Fruit fly (Drosophila melanogaster) ovary, adult (tissue): ENCODE data around the gene CG3349.

Source experiments
- CG17801 ChIP-seq: fragments of 200-800 bp; optimal IDR thresholded peaks from 2 replicates; lab custom pipeline; 2019; ENCODE audit warnings: missing biosample characterization, mild to moderate bottlenecking, missing genetic modification characterization, moderate library complexity; ENCODE audit not compliant: partially characterized antibody

Gene CG3349

DNA sequence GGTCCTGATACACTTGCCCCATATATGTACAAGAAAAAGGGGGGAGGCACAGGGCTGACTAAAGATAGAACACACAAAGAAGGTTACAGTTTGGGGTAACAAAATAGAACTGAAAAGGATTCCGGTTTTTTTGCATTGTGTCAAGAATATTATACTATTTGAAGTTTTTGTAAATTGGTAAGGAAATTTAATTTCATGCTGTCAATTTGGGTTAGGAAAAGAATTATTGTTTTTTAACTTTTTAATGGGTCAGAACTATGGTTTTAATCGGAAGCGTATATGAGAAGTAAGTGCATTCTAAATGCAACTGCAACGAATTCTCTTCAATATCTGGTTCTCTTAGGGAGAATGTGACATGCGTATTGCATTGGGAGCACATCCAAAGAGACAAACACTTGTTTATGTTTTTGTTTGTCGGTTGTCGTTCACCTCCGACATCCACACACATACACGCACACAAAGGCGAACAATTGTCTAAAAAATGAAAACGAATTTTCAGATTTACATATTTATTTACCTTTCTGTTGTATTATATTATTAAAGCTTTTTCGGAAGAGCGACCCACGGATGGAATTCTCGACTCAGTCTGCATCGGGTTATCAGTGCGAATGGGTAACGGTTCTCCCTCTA lies 5.2 kb downstream of the CG3349 start, which contains the start of gene mnd:
TSS of gene mnd (plus strand) at position 580 of the 630 bp plus-strand sequence.
- no peak for TF ChIP-seq CG17801 (GFP tag; lab: Kevin White, UChicago)

DNA sequence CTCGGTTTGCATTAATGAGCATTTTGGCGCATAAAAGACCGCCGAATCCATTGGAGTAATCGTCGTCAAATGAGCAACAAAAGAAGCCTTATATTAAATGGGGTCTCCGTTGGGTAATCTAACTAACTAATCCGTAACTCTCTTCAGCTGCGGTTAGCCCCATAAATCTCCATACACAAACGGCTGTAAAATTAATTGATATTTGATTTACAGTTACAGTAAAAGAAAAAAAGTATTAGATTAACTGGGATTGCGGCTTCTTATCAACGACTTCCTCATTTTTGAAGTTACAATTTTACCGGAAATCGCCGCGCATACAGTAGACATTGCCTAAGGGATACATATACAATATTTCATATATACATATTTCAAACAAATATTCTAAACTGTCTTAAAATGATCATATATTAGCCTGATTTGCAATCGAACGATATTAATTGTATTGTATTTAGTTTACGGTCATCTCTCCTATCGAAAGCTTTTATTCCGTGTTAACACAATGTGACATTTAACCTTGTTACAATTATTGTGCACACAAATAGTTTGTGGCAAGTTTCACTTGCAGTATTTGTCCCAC lies 7.0 kb downstream of the CG3349 start:
- no peak for TF ChIP-seq CG17801 (GFP tag; lab: Kevin White, UChicago)

DNA sequence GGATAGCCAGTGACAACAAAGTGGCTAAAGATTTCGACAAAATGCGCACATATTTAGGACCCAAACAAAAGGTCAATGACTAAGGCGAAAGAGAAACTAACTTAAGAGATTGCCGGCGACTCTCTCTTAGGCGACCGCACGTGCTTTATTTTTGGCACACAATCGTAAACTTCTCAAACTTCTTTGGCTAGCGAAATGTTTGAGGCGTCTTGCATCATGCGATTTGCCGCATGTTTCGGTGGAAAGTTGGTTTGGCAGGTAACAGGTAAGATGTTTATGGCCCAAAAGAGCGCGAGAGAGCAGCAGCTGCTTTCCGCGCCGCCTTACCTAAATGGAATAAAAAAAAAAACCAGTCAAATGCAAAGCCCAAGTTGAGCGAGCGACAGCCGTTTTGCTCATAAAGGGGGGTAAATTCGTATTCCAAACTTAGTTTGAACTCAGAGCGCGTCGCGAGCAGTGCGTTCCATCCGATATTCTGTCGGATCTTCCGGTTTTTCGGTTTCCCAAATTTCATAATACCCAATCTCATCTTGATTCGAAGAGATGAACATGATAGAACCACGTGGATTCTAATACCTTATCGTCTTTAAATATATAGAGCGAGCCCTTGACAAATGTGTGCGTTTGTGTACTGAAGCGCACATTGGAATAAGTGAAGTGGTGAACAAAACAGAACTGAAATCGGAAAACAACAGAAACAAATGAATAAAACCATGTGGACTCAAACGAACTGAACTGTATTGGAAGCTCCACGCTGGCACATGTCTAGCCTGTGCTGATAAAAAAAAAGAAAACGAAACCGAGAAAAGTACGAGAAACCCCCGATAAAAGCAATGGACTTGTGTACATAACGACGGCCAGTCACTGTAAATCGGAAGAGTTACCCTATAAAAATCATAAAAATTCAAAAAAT lies 7.8 kb downstream of the CG3349 start:
- TF ChIP-seq CG17801 (GFP tag; lab: Kevin White, UChicago), result no peak

DNA sequence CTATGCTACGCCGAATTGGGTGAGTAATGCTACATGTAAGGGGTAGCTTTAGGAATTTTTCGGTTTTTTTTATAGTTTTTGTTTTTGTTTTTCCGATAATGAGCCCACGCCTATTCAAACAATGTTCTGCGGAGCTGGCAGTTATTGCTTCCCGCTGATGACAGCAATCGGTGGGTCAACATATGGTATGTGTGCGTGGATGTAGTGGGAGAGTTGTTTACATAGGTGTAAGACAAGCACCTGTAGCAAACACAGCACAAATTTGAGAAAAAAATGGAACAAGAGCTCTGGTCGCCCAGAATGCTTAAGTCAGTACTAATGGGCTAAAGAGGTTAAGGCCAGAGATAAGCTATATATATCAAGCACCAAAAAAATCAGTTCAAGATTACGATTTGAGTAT lies 8.8 kb downstream of the CG3349 start:
- no peak for TF ChIP-seq CG17801 (GFP tag; lab: Kevin White, UChicago)

DNA sequence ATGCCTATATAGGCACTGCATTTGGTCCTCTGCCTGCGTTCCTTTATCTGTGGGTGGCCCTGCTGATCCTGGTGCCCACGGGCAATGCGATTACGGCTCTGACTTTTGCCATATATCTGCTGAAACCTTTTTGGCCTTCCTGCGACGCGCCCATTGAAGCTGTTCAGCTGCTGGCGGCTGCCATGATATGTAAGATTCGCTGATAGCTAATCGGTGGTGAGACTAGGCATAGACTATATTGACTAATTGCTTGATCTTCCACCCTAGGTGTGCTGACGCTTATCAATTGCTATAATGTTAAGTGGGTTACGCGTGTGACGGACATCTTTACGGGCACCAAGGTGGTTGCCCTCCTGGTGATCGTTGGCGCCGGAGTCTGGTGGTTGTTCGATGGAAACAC lies 10.5 kb downstream of the CG3349 start:
- no peak for TF ChIP-seq CG17801 (GFP tag; lab: Kevin White, UChicago)

DNA sequence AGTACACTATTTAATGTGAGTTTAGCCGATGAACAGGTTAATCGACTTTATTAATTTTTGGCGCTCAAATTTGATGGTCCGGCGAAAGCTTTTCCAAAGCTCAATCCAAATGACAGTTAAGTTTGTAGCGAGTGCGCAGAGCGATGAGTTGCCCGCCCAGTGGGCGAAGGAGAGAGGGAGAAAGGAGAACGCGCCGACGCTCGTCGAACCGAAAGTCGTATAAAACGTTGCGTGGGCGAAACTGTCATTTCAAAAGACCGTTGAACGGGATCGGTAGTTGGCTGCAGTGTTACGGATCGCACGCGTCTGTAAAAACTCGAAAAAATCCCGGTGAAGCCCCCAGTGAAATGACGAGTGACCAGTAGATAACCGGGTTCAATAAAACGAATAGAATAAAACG lies 12.6 kb downstream of the CG3349 start, which contains the start of gene Zip71B:
TSS of gene Zip71B (plus strand) at position 265 of the 400 bp plus-strand sequence.
- TF ChIP-seq CG17801 (GFP tag; lab: Kevin White, UChicago), result no peak

DNA sequence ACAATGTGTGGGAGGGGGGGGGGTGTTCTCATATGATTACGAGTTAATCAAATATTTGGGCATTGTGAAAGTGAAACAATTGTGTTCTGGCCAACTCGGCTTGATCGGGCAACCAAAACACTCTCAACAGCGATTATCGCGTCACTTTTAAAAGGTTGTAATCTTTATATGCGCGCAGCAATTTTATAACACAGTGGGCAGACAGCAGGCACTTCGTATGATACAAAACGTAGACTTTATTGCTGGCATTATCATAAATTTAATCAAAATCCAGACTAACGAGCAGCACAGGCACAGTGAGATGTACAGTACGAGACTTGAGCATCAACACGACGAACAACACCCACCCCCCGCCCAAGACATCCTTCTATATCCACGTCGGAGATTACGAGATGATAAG lies 13.4 kb downstream of the CG3349 start:
- TF ChIP-seq CG17801 (GFP tag; lab: Kevin White, UChicago), result peak; percentile 14

DNA sequence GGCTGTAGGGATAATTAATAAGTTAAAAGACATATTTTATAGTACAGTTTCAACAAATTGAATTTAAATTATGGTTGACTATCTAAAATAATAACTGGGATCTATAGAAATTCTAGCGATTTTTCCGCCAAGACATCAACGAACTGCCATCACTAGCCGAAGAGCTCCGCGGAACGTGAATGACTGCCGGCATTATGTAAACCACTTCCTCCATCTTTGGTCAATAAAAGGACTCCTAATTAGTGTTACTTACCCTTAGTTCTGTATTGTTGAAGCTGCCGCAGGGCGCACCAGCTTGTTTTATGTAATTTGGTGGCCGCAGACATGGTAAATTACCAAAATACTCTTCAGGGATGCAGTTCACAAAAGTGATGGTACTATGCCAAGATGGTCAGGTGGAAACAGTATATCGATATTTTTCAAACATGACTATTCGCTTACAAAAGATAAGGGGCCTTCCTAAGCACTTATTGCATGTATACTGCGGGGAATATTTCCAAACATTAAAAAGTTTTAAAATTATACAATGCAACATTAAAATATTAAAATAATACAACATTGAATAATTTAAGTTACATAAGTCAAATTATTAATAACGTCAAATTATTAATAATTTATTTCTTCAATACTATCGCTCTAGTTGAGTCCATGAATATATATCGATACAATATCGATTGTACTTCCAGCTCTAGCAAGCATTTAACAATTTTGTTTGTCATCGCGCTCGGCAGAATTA lies 20.0 kb downstream of the CG3349 start, which contains the start of the genes mRpL39 and Prosbeta2:
TSS of gene mRpL39 (minus strand) at position 383 of the 736 bp plus-strand sequence.
TSS of gene Prosbeta2 (plus strand) at position 668 of the 736 bp plus-strand sequence.
- TF ChIP-seq CG17801 (GFP tag; lab: Kevin White, UChicago), result peak; percentile 80

DNA sequence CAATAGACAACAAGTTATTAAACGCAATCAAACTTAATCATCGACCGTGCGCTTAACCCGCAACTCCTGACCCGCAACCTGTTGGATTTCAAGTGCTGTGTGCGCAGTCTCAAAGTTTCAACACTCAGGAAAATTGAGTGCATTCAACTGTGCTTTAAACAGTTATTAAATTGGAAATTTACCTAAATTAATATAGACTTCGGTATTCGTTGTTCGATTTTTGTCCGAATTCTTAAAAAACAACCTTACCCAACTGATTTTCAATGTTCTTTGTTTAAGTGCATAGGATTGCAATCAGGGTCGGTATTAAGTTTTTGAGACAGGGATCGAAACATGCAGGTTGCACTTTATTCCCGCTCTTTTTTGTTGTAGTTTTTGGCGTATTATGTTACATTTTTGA lies 25.7 kb downstream of the CG3349 start:
- TF ChIP-seq CG17801 (GFP tag; lab: Kevin White, UChicago), result no peak

DNA sequence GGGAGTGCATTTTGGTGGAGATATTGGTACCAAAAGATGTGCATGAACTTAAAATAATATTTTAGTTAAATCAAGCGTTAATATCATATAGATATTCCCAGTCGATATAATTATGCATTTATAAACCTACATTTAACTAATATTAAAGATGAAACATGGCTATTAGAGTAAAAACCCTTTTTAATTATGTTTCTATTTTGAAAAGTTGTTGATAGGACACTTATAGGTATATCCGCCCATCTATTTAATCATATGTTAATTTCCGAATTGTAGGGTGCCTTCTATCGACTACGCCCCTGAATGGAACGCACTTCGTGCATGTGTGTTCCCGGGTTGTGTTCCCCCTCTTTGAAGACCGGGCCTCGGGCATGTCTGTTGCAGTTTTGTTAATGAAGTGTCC lies 26.4 kb downstream of the CG3349 start:
- TF ChIP-seq CG17801 (GFP tag; lab: Kevin White, UChicago), result no peak

DNA sequence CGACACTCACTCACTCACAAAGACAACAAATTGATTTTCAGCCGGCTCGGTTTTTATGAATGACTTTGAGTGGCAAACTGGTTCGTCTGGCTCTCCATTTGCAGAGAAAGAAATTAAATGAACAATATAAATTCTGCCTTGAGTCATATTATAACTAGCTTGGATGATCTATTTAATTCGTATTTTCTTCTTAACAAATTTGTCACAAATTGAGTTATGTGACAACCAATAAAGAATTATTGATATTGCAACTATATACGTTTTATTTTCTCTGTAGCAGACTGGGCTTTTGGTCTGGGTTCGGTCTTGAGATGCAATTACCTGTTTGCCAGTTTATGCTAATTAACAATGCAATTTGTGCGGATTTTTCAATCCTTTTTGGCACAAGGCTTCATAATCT lies 27.4 kb downstream of the CG3349 start:
- TF ChIP-seq CG17801 (GFP tag; lab: Kevin White, UChicago), result no peak

DNA sequence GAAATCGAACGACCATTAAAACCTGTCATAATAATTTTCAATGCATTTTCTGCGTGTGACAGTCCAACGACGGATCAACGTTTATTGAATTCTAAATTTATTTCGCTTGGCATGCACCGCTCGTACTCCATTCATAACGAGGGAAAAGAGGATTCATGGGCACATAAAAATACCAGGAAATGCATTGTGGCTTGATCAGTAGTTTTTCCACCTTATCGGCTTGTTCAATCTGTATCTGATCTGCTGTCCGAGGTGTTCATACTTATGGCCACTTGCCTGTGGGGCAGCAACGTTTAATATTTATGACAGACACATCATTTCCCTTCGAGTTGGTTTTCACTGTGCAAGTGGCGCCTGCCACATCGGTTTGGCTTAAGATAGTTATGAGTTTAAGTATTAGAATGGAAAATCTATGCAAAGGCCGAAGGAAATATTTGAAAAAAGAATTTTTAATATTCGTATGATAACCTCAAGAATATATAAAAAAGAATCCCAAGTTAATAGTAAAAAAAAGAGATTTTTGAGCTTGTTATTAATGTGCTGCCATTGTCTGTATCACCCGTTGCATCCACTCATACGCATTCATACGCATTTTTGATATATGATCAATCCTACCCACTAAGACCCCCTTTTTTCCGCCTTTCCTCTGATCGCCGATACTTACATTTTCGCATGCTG lies 28.0 kb downstream of the CG3349 start:
- TF ChIP-seq CG17801 (GFP tag; lab: Kevin White, UChicago), result no peak

DNA sequence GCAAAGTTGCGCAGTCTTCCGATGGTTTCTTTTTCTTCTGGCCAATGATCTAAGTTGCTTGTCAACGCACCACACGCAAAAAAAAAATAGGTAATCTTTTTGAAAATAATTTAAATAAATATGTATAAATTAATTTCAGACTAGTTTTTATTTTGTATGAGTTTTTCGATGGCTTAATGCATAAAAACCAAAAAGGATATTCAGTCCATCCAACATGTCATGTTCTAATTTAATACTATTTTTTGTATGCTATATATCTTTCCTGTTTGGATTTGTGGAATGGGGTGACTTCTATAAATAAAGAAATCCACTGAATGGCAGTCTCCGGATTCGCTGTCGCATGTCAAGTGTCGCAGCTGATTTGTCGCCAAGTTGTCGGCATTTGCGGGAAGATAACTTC lies 30.3 kb downstream of the CG3349 start:
- TF ChIP-seq CG17801 (GFP tag; lab: Kevin White, UChicago), result no peak

DNA sequence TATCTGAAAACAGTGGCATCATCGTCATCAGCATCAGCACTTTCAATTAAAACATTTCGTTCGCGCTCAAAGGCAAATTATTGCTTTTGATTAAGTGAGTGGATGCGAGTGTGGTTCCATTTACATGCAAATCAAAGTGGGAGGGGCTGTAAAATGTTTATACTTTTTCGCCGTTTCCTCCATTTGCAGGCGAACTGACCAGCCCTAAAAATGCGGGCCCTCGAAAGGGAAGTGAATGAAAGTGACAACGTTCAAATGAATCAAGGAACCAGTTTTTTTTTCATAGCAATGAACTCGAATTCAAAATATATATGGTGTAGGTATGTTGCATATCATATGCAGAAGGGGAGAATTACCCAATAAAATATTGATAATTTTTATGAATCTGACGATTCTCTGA lies 31.2 kb downstream of the CG3349 start:
- no peak for TF ChIP-seq CG17801 (GFP tag; lab: Kevin White, UChicago)
